Fruit fly (Drosophila melanogaster) whole organism, embryonic: ENCODE measurements around the gene CG2898.

ENCODE experiments used
- B-H2 ChIP-seq: fragments of 200-800 bp; sonication (Bioruptor generic); optimal IDR thresholded peaks from 2 replicates; lab custom pipeline; 2018; ENCODE audit warnings: missing biosample characterization, mild to moderate bottlenecking, missing genetic modification characterization
- CG10462 ChIP-seq: fragments of 200-800 bp; sonication (Bioruptor generic); optimal IDR thresholded peaks from 2 replicates; lab custom pipeline; 2016; ENCODE audit warnings: missing biosample characterization, missing genetic modification characterization
- CG10979 ChIP-seq: fragments of 200-800 bp; sonication (Bioruptor generic); optimal IDR thresholded peaks from 2 replicates; lab custom pipeline; 2018; ENCODE audit warnings: missing biosample characterization, mild to moderate bottlenecking, missing genetic modification characterization, moderate library complexity
- CG11085 ChIP-seq: fragments of 200-800 bp; sonication (Bioruptor generic); IDR thresholded peaks from 2 replicates; pipeline ENCODE4 v1.3.6; 2022; ENCODE audit warnings: missing biosample characterization, missing genetic modification characterization
- CG11696 ChIP-seq: fragments of 200-800 bp; sonication (Bioruptor generic); IDR thresholded peaks from 2 replicates; pipeline ENCODE4 v1.3.6; 2022; ENCODE audit warnings: missing biosample characterization, missing genetic modification characterization
- CG12236 ChIP-seq: fragments of 200-800 bp; sonication (Bioruptor generic); optimal IDR thresholded peaks from 2 replicates; lab custom pipeline; 2016; ENCODE audit warnings: missing biosample characterization, missing genetic modification characterization
- CG13775 ChIP-seq: fragments of 200-800 bp; sonication (Bioruptor generic); optimal IDR thresholded peaks from 3 replicates; lab custom pipeline; 2017; ENCODE audit warnings: missing biosample characterization, mild to moderate bottlenecking, missing genetic modification characterization
- CG14667 ChIP-seq: fragments of 200-800 bp; sonication (Bioruptor generic); IDR thresholded peaks from 2 replicates; pipeline ENCODE4 v1.3.6; 2022; ENCODE audit warnings: missing biosample characterization, missing genetic modification characterization
- CG2199 ChIP-seq: fragments of 200-800 bp; sonication (Bioruptor generic); IDR thresholded peaks from 3 replicates; pipeline ENCODE4 v1.3.6; 2022; ENCODE audit warnings: missing biosample characterization, missing genetic modification characterization
- CG31365 ChIP-seq: fragments of 200-800 bp; sonication (Bioruptor generic); optimal IDR thresholded peaks from 2 replicates; lab custom pipeline; 2018; ENCODE audit warnings: missing biosample characterization, mild to moderate bottlenecking, missing genetic modification characterization
- CG31388 ChIP-seq: fragments of 200-800 bp; sonication (Bioruptor generic); optimal IDR thresholded peaks from 2 replicates; lab custom pipeline; 2016; ENCODE audit warnings: missing biosample characterization, missing genetic modification characterization
- CG32767 ChIP-seq: fragments of 200-800 bp; sonication (Bioruptor generic); IDR thresholded peaks from 2 replicates; pipeline ENCODE4 v1.3.6; 2022; ENCODE audit warnings: missing biosample characterization, missing genetic modification characterization
- CG3281 ChIP-seq: fragments of 200-800 bp; sonication (Bioruptor generic); optimal IDR thresholded peaks from 3 replicates; lab custom pipeline; 2017; ENCODE audit warnings: missing biosample characterization, mild to moderate bottlenecking, missing genetic modification characterization
- CG3838 ChIP-seq: fragments of 200-800 bp; sonication (Bioruptor generic); optimal IDR thresholded peaks from 3 replicates; lab custom pipeline; 2016; ENCODE audit warnings: missing biosample characterization, missing genetic modification characterization
- CG5953 ChIP-seq: fragments of 200-800 bp; sonication (Bioruptor generic); IDR thresholded peaks from 2 replicates; pipeline ENCODE4 v1.3.6; 2022; ENCODE audit warnings: missing biosample characterization, missing genetic modification characterization
- CG7372 ChIP-seq: fragments of 200-800 bp; sonication (Bioruptor generic); IDR thresholded peaks from 2 replicates; pipeline ENCODE4 v1.3.6; 2022; ENCODE audit warnings: missing biosample characterization, missing genetic modification characterization
- CG7786 ChIP-seq: fragments of 200-800 bp; sonication (Bioruptor generic); optimal IDR thresholded peaks from 2 replicates; lab custom pipeline; 2016; ENCODE audit warnings: missing biosample characterization, missing genetic modification characterization
- CG8388 ChIP-seq: fragments of 200-800 bp; sonication (Bioruptor generic); optimal IDR thresholded peaks from 2 replicates; lab custom pipeline; 2019; ENCODE audit warnings: missing biosample characterization, mild to moderate bottlenecking, missing genetic modification characterization, moderate library complexity
- CG9609 ChIP-seq: fragments of 200-800 bp; sonication (Bioruptor generic); optimal IDR thresholded peaks from 3 replicates; lab custom pipeline; 2016; ENCODE audit warnings: missing biosample characterization, missing genetic modification characterization
- CTCF ChIP-seq: fragments of 200-800 bp; sonication (Bioruptor generic); optimal IDR thresholded peaks from 2 replicates; lab custom pipeline; 2017; ENCODE audit warnings: missing biosample characterization, mild to moderate bottlenecking, missing genetic modification characterization, moderate library complexity
- E2f2 ChIP-seq: fragments of 200-800 bp; sonication (Bioruptor generic); IDR thresholded peaks from 2 replicates; pipeline ENCODE4 v1.3.6; 2022; ENCODE audit warnings: missing biosample characterization, missing genetic modification characterization
- Elba2 ChIP-seq: fragments of 200-800 bp; sonication (Bioruptor generic); optimal IDR thresholded peaks from 3 replicates; lab custom pipeline; 2016; ENCODE audit warnings: missing biosample characterization, missing genetic modification characterization
- Ets65A ChIP-seq: fragments of 200-800 bp; sonication (Bioruptor generic); peaks from one replicate; lab custom pipeline; 2016; ENCODE audit warnings: missing biosample characterization, missing genetic modification characterization
- Ets97D ChIP-seq: fragments of 200-800 bp; sonication (Bioruptor generic); optimal IDR thresholded peaks from 3 replicates; lab custom pipeline; 2016; ENCODE audit warnings: missing biosample characterization, missing genetic modification characterization
- HHEX ChIP-seq: fragments of 200-800 bp; sonication (Bioruptor generic); optimal IDR thresholded peaks from 3 replicates; lab custom pipeline; 2017; ENCODE audit warnings: missing biosample characterization, mild to moderate bottlenecking, missing genetic modification characterization, missing genetic modification reagents
- HLH3B ChIP-seq: fragments of 200-800 bp; sonication (Bioruptor generic); IDR thresholded peaks from 2 replicates; pipeline ENCODE4 v1.3.6; 2022; ENCODE audit warnings: missing biosample characterization, missing genetic modification characterization
- Hmx ChIP-seq: fragments of 200-800 bp; sonication (Bioruptor generic); optimal IDR thresholded peaks from 2 replicates; lab custom pipeline; 2016; ENCODE audit warnings: missing biosample characterization, missing genetic modification characterization
- Myb ChIP-seq: fragments of 200-800 bp; sonication (Bioruptor generic); optimal IDR thresholded peaks from 2 replicates; lab custom pipeline; 2016; ENCODE audit warnings: missing biosample characterization, missing genetic modification characterization
- Nf-YB ChIP-seq: fragments of 200-800 bp; sonication (Bioruptor generic); optimal IDR thresholded peaks from 3 replicates; lab custom pipeline; 2019; ENCODE audit warnings: missing biosample characterization, mild to moderate bottlenecking, missing genetic modification characterization, moderate library complexity
- Oaz ChIP-seq: fragments of 200-800 bp; sonication (Bioruptor generic); IDR thresholded peaks from 2 replicates; pipeline ENCODE4 v1.3.6; 2022; ENCODE audit warnings: missing biosample characterization, missing genetic modification characterization
- Sox100B ChIP-seq: fragments of 200-800 bp; sonication (Bioruptor generic); optimal IDR thresholded peaks from 3 replicates; lab custom pipeline; 2018; ENCODE audit warnings: missing biosample characterization, mild to moderate bottlenecking, missing genetic modification characterization
- Trl ChIP-seq, 3 experiments: fragments of >200 bp in 2 of 3; fragments of 200-800 bp in 1 of 3; sonication (Bioruptor generic) in 1 of 3; optimal IDR thresholded peaks; 2 replicates in 1 of 3; 3 replicates in 2 of 3; lab custom pipeline; 2016 to 2017; ENCODE audit warnings: missing biosample characterization in 1 of 3, missing genetic modification characterization in 1 of 3
- Xrp1 ChIP-seq: fragments of 200-800 bp; sonication (Bioruptor generic); IDR thresholded peaks from 2 replicates; pipeline ENCODE4 v1.3.6; 2022; ENCODE audit warnings: missing biosample characterization, missing genetic modification characterization
- ab ChIP-seq: fragments of 200-800 bp; sonication (Bioruptor generic); optimal IDR thresholded peaks from 2 replicates; lab custom pipeline; 2016; ENCODE audit warnings: missing biosample characterization, missing genetic modification characterization
- amos ChIP-seq: fragments of 200-800 bp; sonication (Bioruptor generic); IDR thresholded peaks from 2 replicates; pipeline ENCODE4 v1.3.6; 2022; ENCODE audit warnings: missing biosample characterization, missing genetic modification characterization; ENCODE audit not compliant: partially characterized antibody
- bcd ChIP-seq: fragments of 200-800 bp; sonication (Bioruptor generic); optimal IDR thresholded peaks from 2 replicates; lab custom pipeline; 2017; ENCODE audit warnings: missing biosample characterization, mild to moderate bottlenecking, missing genetic modification characterization
- br ChIP-seq: fragments of >200 bp; optimal IDR thresholded peaks from 2 replicates; lab custom pipeline; 2017
- crol ChIP-seq: fragments of 200-800 bp; sonication (Bioruptor generic); IDR thresholded peaks from 2 replicates; pipeline ENCODE4 v1.3.6; 2022; ENCODE audit warnings: missing biosample characterization, missing genetic modification characterization
- dan ChIP-seq: fragments of 200-800 bp; sonication (Bioruptor generic); IDR thresholded peaks from 2 replicates; pipeline ENCODE4 v1.3.6; 2022; ENCODE audit warnings: missing biosample characterization, missing genetic modification characterization
- grau ChIP-seq: fragments of 200-800 bp; optimal IDR thresholded peaks from 3 replicates; lab custom pipeline; 2019; ENCODE audit warnings: missing biosample characterization, mild to moderate bottlenecking, missing genetic modification characterization, moderate library complexity
- kay ChIP-seq: fragments of 200-800 bp; sonication (Bioruptor generic); optimal IDR thresholded peaks from 2 replicates; lab custom pipeline; 2016; ENCODE audit warnings: missing biosample characterization, missing genetic modification characterization
- lola ChIP-seq, 3 experiments: fragments of >200 bp in 2 of 3; fragments of 200-800 bp in 1 of 3; sonication (Bioruptor generic) in 1 of 3; optimal IDR thresholded peaks; 2 replicates each; lab custom pipeline; 2017 to 2019; ENCODE audit warnings: missing biosample characterization in 3 of 3, missing genetic modification characterization in 3 of 3, mild to moderate bottlenecking in 1 of 3, moderate library complexity in 1 of 3
- nau ChIP-seq: fragments of 200-800 bp; sonication (Bioruptor generic); optimal IDR thresholded peaks from 3 replicates; lab custom pipeline; 2017; ENCODE audit warnings: missing biosample characterization, mild to moderate bottlenecking, missing genetic modification characterization, missing genetic modification reagents
- nerfin-1 ChIP-seq: fragments of 200-800 bp; sonication (Bioruptor generic); optimal IDR thresholded peaks from 3 replicates; lab custom pipeline; 2019; ENCODE audit warnings: missing biosample characterization, mild to moderate bottlenecking, missing genetic modification characterization, moderate library complexity
- pzg ChIP-seq: fragments of 200-800 bp; sonication (Bioruptor generic); optimal IDR thresholded peaks from 3 replicates; lab custom pipeline; 2018; ENCODE audit warnings: missing biosample characterization, mild to moderate bottlenecking, missing genetic modification characterization, moderate library complexity
- slbo ChIP-seq: fragments of 200-800 bp; sonication (Bioruptor generic); IDR thresholded peaks from 2 replicates; pipeline ENCODE4 v1.3.6; 2022; ENCODE audit warnings: missing biosample characterization, missing genetic modification characterization
- ssp ChIP-seq: fragments of 200-800 bp; sonication (Bioruptor generic); IDR thresholded peaks from 2 replicates; pipeline ENCODE4 v1.3.6; 2022; ENCODE audit warnings: missing biosample characterization, missing genetic modification characterization
- tgo ChIP-seq: fragments of 200-800 bp; sonication (Bioruptor generic); IDR thresholded peaks from 3 replicates; pipeline ENCODE4 v1.3.6; 2022; ENCODE audit warnings: missing biosample characterization, missing genetic modification characterization
- tin ChIP-seq: fragments of 200-800 bp; sonication (Bioruptor generic); optimal IDR thresholded peaks from 3 replicates; lab custom pipeline; 2016; ENCODE audit warnings: missing biosample characterization, missing genetic modification characterization
- unpg ChIP-seq: fragments of 200-800 bp; sonication (Bioruptor generic); optimal IDR thresholded peaks from 3 replicates; lab custom pipeline; 2018; ENCODE audit warnings: missing biosample characterization, mild to moderate bottlenecking, missing genetic modification characterization, moderate library complexity
- zfh2 ChIP-seq: fragments of 200-800 bp; sonication (Bioruptor generic); optimal IDR thresholded peaks from 2 replicates; lab custom pipeline; 2016; ENCODE audit warnings: missing biosample characterization, missing genetic modification characterization

The CG2898 gene

DNA sequence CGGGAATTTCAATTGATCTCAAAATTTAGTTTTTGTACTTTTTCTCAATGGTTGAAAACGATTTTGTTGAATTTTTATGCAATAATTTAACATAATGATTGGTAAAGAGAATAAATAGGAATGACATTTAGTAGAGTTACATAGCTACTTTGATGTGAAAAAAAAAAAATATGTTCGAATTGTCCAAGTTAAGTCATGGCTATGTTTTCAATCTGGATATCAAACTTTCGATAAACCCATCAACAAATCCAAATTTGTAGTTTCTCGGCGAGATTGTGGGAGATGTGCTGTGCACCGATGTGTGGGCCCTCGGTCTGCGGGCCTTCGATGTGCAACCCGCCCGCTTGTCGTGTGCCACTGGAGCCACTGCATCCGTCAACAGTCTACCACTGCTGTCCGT is at the start of gene CG2898, which contains the start of gene CG32686:
CG2898 (plus strand) TSS at position 159 of the 400 bp plus-strand sequence.
CG32686 (minus strand) TSS at position 101 of the 400 bp plus-strand sequence.
- TF ChIP-seq Hmx (GFP tag; lab: Kevin White, UChicago) (no peak), CG14667 (no peak), crol (GFP tag; lab: Robert Waterston, UW) (no peak), CG7786 (no peak), CG3838 (no peak), amos (no peak), CG31388 (GFP tag; lab: Kevin White, UChicago) (no peak), Myb (GFP tag; lab: Kevin White, UChicago) (no peak), kay (GFP tag; lab: Kevin White, UChicago) (no peak), CG3281 (GFP tag; lab: Kevin White, UChicago) (no peak), CG7372 (GFP tag; lab: Robert Waterston, UW) (no peak), bcd (GFP tag; lab: Kevin White, UChicago) (no peak), CG11696 (no peak), Oaz (no peak), CG8388 (GFP tag; lab: Kevin White, UChicago) (no peak), Trl (optimal IDR thresholded peaks at IDR 0.05; lab: Kevin White, UChicago) (no peak), Trl (GFP tag; optimal IDR thresholded peaks at IDR 0.05; lab: Kevin White, UChicago) (no peak), ab (no peak), HLH3B (no peak), br (lab: Kevin White, UChicago) (no peak), CTCF (GFP tag; lab: Kevin White, UChicago) (no peak)

DNA sequence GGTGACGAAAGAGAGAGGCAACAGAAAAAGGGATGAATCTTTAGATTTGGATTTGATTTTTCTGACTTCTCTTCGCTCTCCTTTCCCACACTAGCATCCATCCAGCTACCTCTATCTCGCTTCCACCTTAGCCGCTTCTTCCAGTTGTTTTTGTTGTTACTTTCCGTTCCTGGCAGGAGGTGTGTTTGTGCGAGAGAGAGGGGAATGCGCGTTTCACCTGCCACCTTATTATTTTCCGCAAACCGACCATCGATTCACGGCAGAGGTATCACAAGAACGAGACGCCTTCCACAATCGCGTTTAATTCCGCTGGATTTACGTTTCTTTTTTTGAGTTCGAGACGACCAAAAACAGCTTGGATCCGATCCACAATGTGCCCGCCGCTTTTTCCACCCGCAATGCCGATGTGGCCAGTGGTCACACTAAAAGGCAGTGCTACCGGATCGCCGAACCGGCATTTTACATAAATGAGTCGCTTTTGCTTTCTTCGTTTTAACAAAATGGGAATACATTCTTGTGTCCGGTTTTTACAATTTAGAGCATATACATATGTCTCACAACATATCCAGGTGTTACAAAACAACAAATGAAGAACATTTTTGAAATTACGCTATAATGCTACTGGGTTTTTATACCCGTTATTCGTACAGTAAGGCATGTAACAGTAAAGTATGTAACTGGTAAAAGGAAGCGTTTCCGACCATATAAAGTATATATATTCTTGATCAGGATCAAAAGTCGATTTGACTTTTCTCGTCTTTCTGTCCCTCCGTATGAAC is 49.4 kb upstream of the CG2898 start, which contains the start of gene alpha-Man-Ia:
alpha-Man-Ia (minus strand) TSS at position 392 of the 779 bp plus-strand sequence.
- no peak for TF ChIP-seq CG2199
- TF ChIP-seq CG10462, result no peak
- TF ChIP-seq Oaz, result no peak
- no peak for TF ChIP-seq unpg (GFP tag; lab: Kevin White, UChicago)
- TF ChIP-seq grau (tag; lab: Kevin White, UChicago), result peak; percentile 30
- peak; percentile 19; the same call in 1 of the 3 replicates for TF ChIP-seq tgo (GFP tag; lab: Robert Waterston, UW)
- peak; percentile 16 for TF ChIP-seq HHEX (GFP tag; lab: Kevin White, UChicago)
- no peak for TF ChIP-seq Elba2 (GFP tag; lab: Kevin White, UChicago)
- TF ChIP-seq E2f2 (GFP tag; lab: Robert Waterston, UW), result peak; percentile 19; the same call in 1 of the 2 replicates
- no peak for TF ChIP-seq CG10979
- TF ChIP-seq CG5953 (GFP tag; lab: Robert Waterston, UW), result no peak
- no peak for TF ChIP-seq Nf-YB (GFP tag; lab: Kevin White, UChicago)
- no peak for TF ChIP-seq nerfin-1 (tag; lab: Kevin White, UChicago)
- TF ChIP-seq lola (GFP tag; optimal IDR thresholded peaks at IDR 0.05; lab: Kevin White, UChicago), result peak in 1 of 3 experiments; percentile 20
- no peak for TF ChIP-seq nau (GFP tag; lab: Kevin White, UChicago)
- TF ChIP-seq B-H2 (GFP tag; lab: Kevin White, UChicago), result peak; percentile 26
- no peak for TF ChIP-seq CG31365
- no peak for TF ChIP-seq CG3838
- peak; percentile 4 for TF ChIP-seq Sox100B (GFP tag; lab: Kevin White, UChicago)
- peak; percentile 11 for TF ChIP-seq tin (GFP tag; lab: Kevin White, UChicago)
- no peak for TF ChIP-seq CG11085 (GFP tag; lab: Robert Waterston, UW)
- no peak for TF ChIP-seq ssp
- TF ChIP-seq Xrp1, result 0 out of 2 replicates have a peak, but pooled peaks have one; percentile 9
- no peak for TF ChIP-seq CG32767
- peak; percentile 74 for TF ChIP-seq pzg (GFP tag; lab: Kevin White, UChicago)
- no peak for TF ChIP-seq dan (GFP tag; lab: Robert Waterston, UW)
- TF ChIP-seq Ets97D (GFP tag; lab: Kevin White, UChicago), result peak; percentile 62
- TF ChIP-seq slbo (GFP tag; lab: Robert Waterston, UW), result peak; percentile 42; the same call in 1 of the 2 replicates
- no peak for TF ChIP-seq CG12236
- peak; percentile 9 for TF ChIP-seq CG9609 (GFP tag; lab: Kevin White, UChicago)
- TF ChIP-seq Ets65A (GFP tag; lab: Kevin White, UChicago), result peak; percentile 92
- TF ChIP-seq zfh2 (GFP tag; lab: Kevin White, UChicago), result peak; percentile 31
- peak; percentile 38 for TF ChIP-seq CG13775
